Fruit fly (Drosophila melanogaster) whole organism, adult: ENCODE measurements around the gene CG10467.

ENCODE experiments used
- CG12768 ChIP-seq: fragments of 200-800 bp; sonication (Bioruptor generic); optimal IDR thresholded peaks from 2 replicates; lab custom pipeline; 2017; ENCODE audit warnings: missing biosample characterization, missing genetic modification characterization, mild to moderate bottlenecking, moderate library complexity, missing genetic modification reagents
- CG1620 ChIP-seq: fragments of 200-800 bp; sonication (Bioruptor generic); optimal IDR thresholded peaks from 2 replicates; lab custom pipeline; 2016; ENCODE audit warnings: missing biosample characterization, missing genetic modification characterization
- CG33017 ChIP-seq: fragments of 200-800 bp; sonication (Bioruptor generic); optimal IDR thresholded peaks from 2 replicates; lab custom pipeline; 2018; ENCODE audit warnings: missing biosample characterization, mild to moderate bottlenecking, missing genetic modification characterization, moderate library complexity
- Clk ChIP-seq: fragments of 200-800 bp; sonication (Bioruptor generic); optimal IDR thresholded peaks from 2 replicates; lab custom pipeline; 2017; ENCODE audit warnings: missing biosample characterization, missing genetic modification characterization
- bab1 ChIP-seq: fragments of 200-800 bp; sonication (Bioruptor generic); optimal IDR thresholded peaks from 3 replicates; lab custom pipeline; 2019; ENCODE audit warnings: missing biosample characterization, mild to moderate bottlenecking, missing genetic modification characterization, moderate library complexity
- cic ChIP-seq: fragments of 200-800 bp; sonication (Bioruptor generic); optimal IDR thresholded peaks from 2 replicates; lab custom pipeline; 2017; ENCODE audit warnings: missing biosample characterization, mild to moderate bottlenecking, missing genetic modification characterization, moderate library complexity
- cnc ChIP-seq, 2 experiments: fragments of >200 bp; optimal IDR thresholded peaks; 2 replicates each; lab custom pipeline; 2017
- kay ChIP-seq: fragments of 200-800 bp; sonication (Bioruptor generic); peaks from one replicate; lab custom pipeline; 2016; ENCODE audit warnings: missing biosample characterization, missing genetic modification characterization, borderline replicate concordance

DNA sequence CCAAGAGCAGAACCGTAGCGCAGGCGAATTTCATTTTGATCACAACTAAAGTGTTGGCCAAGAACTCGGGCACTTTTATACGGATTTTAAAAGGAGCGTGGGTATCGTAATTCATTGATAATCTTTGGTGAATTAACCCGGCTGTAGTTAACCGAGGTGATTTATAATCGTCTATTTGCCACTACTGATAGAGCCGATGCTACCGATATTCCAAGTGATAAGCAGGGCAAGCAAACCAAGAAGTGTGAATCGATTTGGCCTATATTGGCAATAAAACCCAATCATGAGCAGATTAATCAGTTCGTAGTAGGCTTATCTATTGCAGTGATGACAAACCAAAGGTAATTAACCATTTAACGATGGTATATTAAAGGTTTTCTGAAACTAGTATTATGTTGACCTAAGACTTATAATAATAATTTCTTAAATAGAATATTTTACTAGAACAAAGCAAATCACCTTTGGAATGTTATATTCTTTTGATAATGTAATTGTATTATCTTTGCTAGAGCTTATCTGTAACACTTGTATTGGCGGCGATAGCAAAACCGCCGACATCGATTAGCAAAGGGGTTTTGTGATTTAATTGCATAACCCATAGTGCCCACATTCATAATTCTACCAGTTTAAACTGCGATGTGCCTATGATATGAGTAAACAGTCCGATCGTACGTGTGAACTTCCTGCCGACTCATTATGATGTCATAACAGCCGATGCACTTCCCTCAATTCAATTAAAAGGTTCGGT, 31.5 kb downstream of the CG10467 start, which contains the start of gene CG10472:
- TF ChIP-seq Clk (GFP tag; lab: Kevin White, UChicago) (no peak), CG1620 (no peak), kay (peak; percentile 76), CG12768 (peak; percentile 13), cic (peak; percentile 82), CG33017 (tag; lab: Kevin White, UChicago) (no peak), cnc (optimal IDR thresholded peaks at IDR 0.05; lab: Kevin White, UChicago) (no peak), bab1 (GFP tag; lab: Kevin White, UChicago) (no peak)
